Fruit fly (Drosophila melanogaster) whole organism, wandering third instar larva: ENCODE measurements around the gene CG32191.

Experiments used
- Abd-B ChIP-seq: fragments of >200 bp; optimal IDR thresholded peaks from 2 replicates; lab custom pipeline; 2017; ENCODE audit warnings: missing biosample characterization, missing genetic modification characterization
- pan ChIP-seq: fragments of >200 bp; optimal IDR thresholded peaks from 2 replicates; lab custom pipeline; 2017
- psq ChIP-seq: fragments of 200-800 bp; sonication (Bioruptor generic); optimal IDR thresholded peaks from 3 replicates; lab custom pipeline; 2017; ENCODE audit warnings: missing biosample characterization, mild to moderate bottlenecking, missing genetic modification characterization, moderate library complexity
- rgr ChIP-seq: fragments of 200-800 bp; sonication (Bioruptor generic); optimal IDR thresholded peaks from 3 replicates; lab custom pipeline; 2016; ENCODE audit warnings: missing biosample characterization, mild to moderate bottlenecking, missing genetic modification characterization

DNA sequence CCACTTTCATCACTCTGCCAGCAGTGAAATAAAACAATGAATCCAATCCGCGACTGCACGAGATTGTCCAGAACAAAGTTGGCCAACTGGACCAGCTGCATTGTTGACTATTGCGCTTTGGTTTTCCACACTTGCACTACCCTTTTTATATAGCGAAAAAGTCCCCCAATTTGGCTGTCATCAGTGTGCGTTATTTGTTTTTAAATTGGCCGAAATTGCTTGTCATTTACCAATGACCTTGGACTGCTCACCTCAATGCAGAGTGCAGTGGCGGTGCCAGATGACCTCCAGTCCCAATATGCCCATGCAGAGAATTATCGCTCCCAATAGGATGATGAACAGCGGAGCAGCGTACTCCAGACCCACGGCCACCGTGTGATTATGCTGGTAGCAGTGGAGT lies 8.9 kb upstream of the CG32191 start, which contains the start of gene Ir75a:
- TF ChIP-seq pan (no peak), rgr (no peak), Abd-B (GFP tag; lab: Kevin White, UChicago) (no peak), psq (GFP tag; lab: Kevin White, UChicago) (no peak)
